Worm (Caenorhabditis elegans) whole organism, L4/young adult: ENCODE results near the gene pqn-53.

Experiments used
- W03F9.2 ChIP-seq: fragments of 150-350 bp; optimal IDR thresholded peaks from 2 replicates; lab custom pipeline; 2014; ENCODE audit warnings: missing biosample characterization, missing genetic modification characterization
- dao-5 ChIP-seq: sonication (generic microtip); optimal IDR thresholded peaks from 2 replicates; lab custom pipeline; 2016; ENCODE audit warnings: missing genotype, missing genetic modification characterization, moderate library complexity, missing compliant biosample characterization
- him-1 ChIP-seq: sonication (generic microtip); optimal IDR thresholded peaks from 2 replicates; lab custom pipeline; 2016; ENCODE audit warnings: missing genotype, missing genetic modification reagents, missing genetic modification characterization, missing compliant biosample characterization

Gene pqn-53

DNA sequence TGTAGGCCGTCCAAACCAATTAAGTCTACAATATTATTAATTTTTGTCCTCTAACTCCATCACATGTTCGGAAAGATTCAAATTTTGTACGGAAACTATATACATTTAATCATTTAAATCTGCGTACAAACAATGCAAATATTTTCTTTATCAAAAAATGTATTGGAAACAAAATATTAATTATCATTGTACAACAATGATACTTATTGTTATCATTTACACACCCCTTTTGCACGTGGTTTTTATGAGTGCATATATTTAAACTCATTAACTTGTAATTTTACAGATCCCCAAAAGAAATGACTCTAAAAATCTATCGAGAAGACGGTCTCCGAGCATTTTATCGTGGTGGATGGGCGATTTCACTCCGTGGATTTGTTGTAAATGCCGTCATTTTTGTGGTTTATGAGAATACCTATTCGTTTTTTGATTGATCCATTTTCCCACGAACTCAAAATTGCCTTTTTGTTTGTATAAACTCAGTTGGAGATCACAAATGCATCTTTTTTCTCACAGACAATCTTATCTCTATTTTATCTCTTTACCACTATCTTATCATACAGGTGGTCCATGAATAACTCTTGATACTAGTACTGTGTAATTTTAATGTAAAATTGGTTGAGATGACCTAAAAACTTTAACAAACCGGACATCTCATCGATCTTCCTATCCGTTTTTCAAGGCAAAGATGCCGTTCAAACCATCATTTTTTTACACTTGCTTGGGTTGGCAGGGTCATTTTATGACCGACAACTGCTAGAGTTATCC is 20.9 kb upstream of the pqn-53 start:
- TF ChIP-seq dao-5 (no peak), him-1 (tag; lab: Kevin White, UChicago) (no peak), W03F9.2 (tag; lab: Kevin White, UChicago) (no peak)

ce11 chrV:12084216-12084615 is 19.0 kb upstream of the pqn-53 start, which contains the start of gene R07B7.8:
R07B7.8 (minus strand) TSS chrV:12084316.
- no peak for TF ChIP-seq dao-5
- no peak for TF ChIP-seq W03F9.2 (tag; lab: Kevin White, UChicago)
- TF ChIP-seq him-1 (tag; lab: Kevin White, UChicago) = no peak

ce11 chrV:12082932-12083331 is 17.7 kb upstream of the pqn-53 start, which contains the start of gene R07B7.10:
R07B7.10 (plus strand) TSS chrV:12083216.
- TF ChIP-seq W03F9.2 (tag; lab: Kevin White, UChicago) (no peak), dao-5 (no peak), him-1 (tag; lab: Kevin White, UChicago) (no peak)

DNA sequence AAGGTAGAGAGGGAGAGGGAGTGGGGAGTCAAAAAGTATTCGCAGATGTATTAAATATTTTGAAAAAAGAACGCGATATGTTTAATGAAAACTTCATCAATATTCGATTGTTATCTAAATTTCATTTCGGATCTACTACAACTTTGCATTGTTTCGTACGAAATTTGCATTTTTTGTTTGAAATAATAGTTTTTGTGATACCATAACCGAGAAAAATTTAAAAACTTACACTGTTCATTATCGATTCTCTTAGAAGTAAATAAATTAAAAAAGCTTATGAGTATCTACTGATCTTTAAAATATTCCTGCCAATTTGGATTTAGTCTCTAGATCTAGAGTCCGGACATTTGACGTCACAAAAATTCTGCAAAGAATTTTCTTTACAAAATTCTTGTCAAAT is 15.1 kb upstream of the pqn-53 start, which contains the start of gene R07B7.9:
TSS of gene R07B7.9 (minus strand) at position 101 of the 400 bp plus-strand sequence.
- no peak for TF ChIP-seq dao-5
- no peak for TF ChIP-seq him-1 (tag; lab: Kevin White, UChicago)
- no peak for TF ChIP-seq W03F9.2 (tag; lab: Kevin White, UChicago)

ce11 chrV:12075983-12076382 is 10.8 kb upstream of the pqn-53 start:
- TF ChIP-seq him-1 (tag; lab: Kevin White, UChicago) (no peak), W03F9.2 (tag; lab: Kevin White, UChicago) (no peak), dao-5 (no peak)

DNA sequence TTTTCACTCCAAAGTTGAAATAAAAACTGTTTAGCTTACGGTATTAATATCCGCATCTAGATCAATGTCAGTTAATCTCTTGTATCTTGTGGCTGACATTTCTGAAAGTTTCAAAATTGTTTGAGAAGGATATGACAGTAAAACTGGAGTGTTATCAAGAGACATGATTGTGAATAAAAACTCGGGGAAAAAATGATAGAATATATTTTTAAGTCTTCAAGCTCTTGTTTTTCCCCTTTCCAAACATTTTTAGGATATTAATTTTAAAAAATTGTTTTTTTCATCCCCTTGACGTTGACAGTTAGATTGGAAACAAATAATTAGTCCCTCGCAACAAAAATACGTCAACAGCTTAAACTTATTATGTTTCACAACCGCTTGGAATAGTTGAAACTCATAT is 9.7 kb upstream of the pqn-53 start, which contains the start of gene R07B7.6:
TSS of gene R07B7.6 (minus strand) at position 101 of the 400 bp plus-strand sequence.
- TF ChIP-seq W03F9.2 (tag; lab: Kevin White, UChicago) (no peak), dao-5 (no peak), him-1 (tag; lab: Kevin White, UChicago) (no peak)

DNA sequence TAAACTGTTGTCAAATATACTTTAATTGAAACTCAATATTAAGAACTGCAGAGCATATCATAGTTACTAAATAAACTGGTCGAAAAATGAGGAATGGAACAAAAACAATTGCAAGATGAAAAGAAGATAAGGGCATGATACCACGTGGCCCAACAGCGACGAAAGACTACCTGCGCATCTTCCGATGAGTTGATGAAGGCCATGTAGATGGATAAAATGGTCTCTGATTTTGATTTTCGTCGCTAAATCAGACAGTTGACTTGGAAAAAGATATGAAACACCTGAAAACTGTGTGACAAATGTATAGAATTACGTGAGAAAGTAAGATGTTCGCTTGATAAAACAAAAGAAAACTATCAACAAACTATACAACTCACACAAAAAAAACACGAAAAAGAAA is 6.3 kb upstream of the pqn-53 start:
- TF ChIP-seq dao-5 (no peak), W03F9.2 (tag; lab: Kevin White, UChicago) (no peak), him-1 (tag; lab: Kevin White, UChicago) (no peak)

ce11 chrV:12070419-12070818 is 5.2 kb upstream of the pqn-53 start, which contains the start of gene kmo-1:
kmo-1 (minus strand) TSS chrV:12070519.
- no peak for TF ChIP-seq him-1 (tag; lab: Kevin White, UChicago)
- TF ChIP-seq W03F9.2 (tag; lab: Kevin White, UChicago) = no peak

DNA sequence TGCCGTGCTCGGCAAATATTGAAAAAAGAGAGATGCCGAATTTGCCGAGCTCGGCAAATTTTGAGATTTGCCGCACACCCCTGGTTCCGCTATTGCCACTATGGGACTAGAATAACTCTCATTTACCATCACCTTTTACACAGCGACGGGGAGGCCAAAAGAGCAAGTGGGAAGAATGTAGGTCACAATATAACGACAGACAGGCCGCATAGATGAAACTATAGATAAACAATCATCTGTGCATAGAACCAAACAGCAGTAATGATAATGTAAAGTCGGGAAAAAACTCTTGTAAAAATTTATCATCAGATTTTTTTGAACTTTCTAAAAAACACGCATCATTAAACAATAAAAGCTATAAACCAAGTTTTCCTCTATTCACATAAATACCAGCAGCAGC is 3.2 kb upstream of the pqn-53 start, which contains the start of gene kmo-2:
TSS of gene kmo-2 (minus strand) at position 101 of the 400 bp plus-strand sequence.
- no peak for TF ChIP-seq dao-5
- no peak for TF ChIP-seq W03F9.2 (tag; lab: Kevin White, UChicago)
- TF ChIP-seq him-1 (tag; lab: Kevin White, UChicago) = no peak

- no peak for TF ChIP-seq dao-5
- TF ChIP-seq W03F9.2 (tag; lab: Kevin White, UChicago) = peak; percentile 39
- TF ChIP-seq him-1 (tag; lab: Kevin White, UChicago) = no peak
Measured at ce11 chrV:12065859-12066258, 668 bp upstream of the pqn-53 start.

DNA sequence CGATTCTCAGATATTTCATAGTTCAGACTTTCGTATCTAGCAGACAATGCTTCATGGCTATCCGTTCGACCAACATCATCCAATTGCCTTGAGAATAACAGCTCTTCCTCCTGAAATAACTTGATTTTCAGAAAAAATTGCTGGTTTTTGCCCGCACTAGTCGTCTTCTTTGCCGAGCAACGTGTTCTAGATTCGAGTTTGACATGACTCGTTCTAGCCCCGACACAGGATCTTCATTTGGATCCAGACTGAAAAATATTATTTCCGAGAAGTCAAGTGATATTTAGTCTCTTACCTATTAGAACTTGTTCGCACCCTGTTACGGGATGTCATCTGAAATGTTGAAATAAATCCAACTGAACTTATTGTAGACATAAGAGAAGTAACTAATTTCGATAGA is 2.2 kb downstream of the pqn-53 start, which contains the start of gene clh-6:
TSS of gene clh-6 (minus strand) at position 333 of the 400 bp plus-strand sequence.
- TF ChIP-seq W03F9.2 (tag; lab: Kevin White, UChicago) (no peak), dao-5 (no peak)

- TF ChIP-seq W03F9.2 (tag; lab: Kevin White, UChicago) (no peak), dao-5 (no peak), him-1 (tag; lab: Kevin White, UChicago) (no peak)
Measured at ce11 chrV:12059719-12060118, 5.5 kb downstream of the pqn-53 start, which contains the start of gene R07B7.2. R07B7.2 (minus strand) TSS chrV:12059753.

ce11 chrV:12053598-12053997 is 11.6 kb downstream of the pqn-53 start, which contains the start of gene F10C2.7:
F10C2.7 (plus strand) TSS chrV:12053898.
- TF ChIP-seq dao-5 (no peak), him-1 (tag; lab: Kevin White, UChicago) (no peak), W03F9.2 (tag; lab: Kevin White, UChicago) (no peak)

- no peak for TF ChIP-seq W03F9.2 (tag; lab: Kevin White, UChicago)
Measured at ce11 chrV:12048445-12048844, 16.7 kb downstream of the pqn-53 start, which contains the start of gene dars-2. dars-2 (plus strand) TSS chrV:12048745.
